Worm (Caenorhabditis elegans): ENCODE results near the gene F37A8.5.

The F37A8.5 gene

DNA sequence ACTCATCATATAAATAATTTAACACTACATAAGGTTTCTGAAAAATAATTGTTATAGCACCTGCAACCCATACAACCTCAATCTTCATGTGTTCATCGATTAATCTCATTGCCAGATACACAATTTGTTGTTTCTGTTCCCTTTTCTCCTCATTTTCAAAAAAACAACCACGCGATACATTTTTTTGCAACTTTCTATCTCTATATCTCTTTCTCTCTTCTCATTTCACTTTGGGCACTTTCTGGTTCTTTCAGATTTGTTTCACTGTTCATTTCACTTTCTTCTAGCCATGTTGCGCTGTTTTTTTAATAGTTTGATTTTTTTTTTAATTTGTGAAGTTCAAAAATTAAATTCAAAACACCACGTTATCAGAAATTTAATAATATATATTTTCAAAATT, 2.8 kb downstream of the F37A8.5 start (continued):
- TF ChIP-seq dmd-6 (GFP tag; IDR thresholded peaks at IDR 0.05) = peak; percentile 16; the same call in 1 of the 2 replicates
- no peak for TF ChIP-seq ceh-32 (tag; optimal IDR thresholded peaks at IDR 0.05; ENCODE audit: poor library complexity)
- no peak for TF ChIP-seq snpc-4 (tag; optimal IDR thresholded peaks at IDR 0.05)
- TF ChIP-seq lin-1 (GFP tag; IDR thresholded peaks at IDR 0.05) = no peak
- no peak for TF ChIP-seq vab-7 (GFP tag; IDR thresholded peaks at IDR 0.05)

DNA sequence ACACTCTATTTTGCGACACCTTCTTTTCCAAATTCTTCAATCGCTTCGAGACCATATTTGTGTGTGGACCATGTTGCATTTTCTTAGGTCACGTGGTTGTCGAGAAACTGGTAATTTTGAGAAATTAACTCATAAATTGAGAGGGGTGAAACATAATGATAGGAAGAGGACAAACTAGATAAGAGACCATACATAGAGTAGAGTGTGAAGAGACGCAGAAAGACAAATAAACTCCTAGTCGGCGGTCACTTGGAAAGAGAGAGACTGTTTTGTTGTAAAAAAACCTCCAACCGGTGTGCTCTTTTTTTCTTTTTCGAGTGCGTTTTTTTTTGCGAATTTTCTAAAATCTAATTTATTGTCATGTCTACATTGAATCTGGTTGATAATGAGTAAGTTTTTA, 3.6 kb downstream of the F37A8.5 start, which contains the start of gene R10E9.3:
R10E9.3 (plus strand) TSS at position 235 of the 400 bp plus-strand sequence.
- TF ChIP-seq attf-4 (tag; optimal IDR thresholded peaks at IDR 0.05) (no peak), duxl-1 (tag; optimal IDR thresholded peaks at IDR 0.05; ENCODE audit: poor library complexity) (no peak), Y105C5A.15 (GFP tag; IDR thresholded peaks at IDR 0.05) (no peak), dve-1 (tag; optimal IDR thresholded peaks at IDR 0.05; ENCODE audit: insufficient read depth) (peak; percentile 38), set-16 (GFP tag; IDR thresholded peaks at IDR 0.05) (no peak), aha-1 (tag) (peak; percentile 85), mdl-1 (tag; optimal IDR thresholded peaks at IDR 0.05) (peak in 1 of 2 experiments; percentile 30), madf-9 (GFP tag; conservative IDR thresholded peaks at IDR 0.05) (no peak), php-3 (GFP tag; IDR thresholded peaks at IDR 0.05) (peak; percentile 72), zip-2 (tag; optimal IDR thresholded peaks at IDR 0.05) (no peak), madf-5 (GFP tag; IDR thresholded peaks at IDR 0.05) (no peak), pqm-1 (tag; optimal IDR thresholded peaks at IDR 0.05) (peak; percentile 25), snpc-4 (tag; optimal IDR thresholded peaks at IDR 0.05) (no peak), ceh-28 (tag; optimal IDR thresholded peaks at IDR 0.05) (no peak), F26F4.8 (GFP tag; conservative IDR thresholded peaks at IDR 0.05) (no peak), mes-2 (tag; optimal IDR thresholded peaks at IDR 0.05; ENCODE audit: poor library complexity, severe bottlenecking) (peak; percentile 18), pha-4 (GFP tag; IDR thresholded peaks at IDR 0.05) (no peak), pha-4 (tag; optimal IDR thresholded peaks at IDR 0.05) (no peak), dmd-6 (GFP tag; IDR thresholded peaks at IDR 0.05) (peak; percentile 33; the same call in 1 of the 2 replicates), hlh-30 (tag; optimal IDR thresholded peaks at IDR 0.05; ENCODE audit: insufficient read depth) (peak; percentile 35), hlh-11 (tag; optimal IDR thresholded peaks at IDR 0.05) (peak; percentile 53), nhr-28 (tag; optimal IDR thresholded peaks at IDR 0.05) (peak; percentile 19), hif-1 (tag; optimal IDR thresholded peaks at IDR 0.05) (no peak), daf-16 (GFP tag; optimal IDR thresholded peaks at IDR 0.05) (no peak), daf-16 (tag; optimal IDR thresholded peaks at IDR 0.05) (peak; percentile 51)

DNA sequence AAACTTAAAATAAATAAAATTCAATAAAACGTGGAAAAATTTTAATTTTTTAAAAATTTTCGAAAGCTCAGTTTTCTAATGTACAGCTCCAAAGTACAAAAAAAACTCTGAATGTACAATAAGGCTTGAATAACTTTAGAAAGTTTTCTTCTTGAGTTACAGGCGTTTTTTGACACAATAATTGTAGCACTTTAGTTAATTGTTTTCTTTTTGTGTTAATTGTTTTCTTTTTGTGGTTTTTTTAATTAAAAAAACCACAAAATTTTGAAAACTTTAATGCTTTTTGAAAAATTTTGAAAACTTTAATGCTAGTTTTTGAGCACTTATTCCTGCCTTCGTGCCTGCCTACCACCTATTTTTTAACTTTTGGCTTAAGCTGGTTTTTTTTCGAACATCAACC, 7.8 kb downstream of the F37A8.5 start, which contains the start of gene R10E9.2:
R10E9.2 (minus strand) TSS at position 101 of the 400 bp plus-strand sequence.
- no peak for TF ChIP-seq skn-1 (tag; optimal IDR thresholded peaks at IDR 0.05)
- no peak for TF ChIP-seq fos-1 (tag; optimal IDR thresholded peaks at IDR 0.05)

DNA sequence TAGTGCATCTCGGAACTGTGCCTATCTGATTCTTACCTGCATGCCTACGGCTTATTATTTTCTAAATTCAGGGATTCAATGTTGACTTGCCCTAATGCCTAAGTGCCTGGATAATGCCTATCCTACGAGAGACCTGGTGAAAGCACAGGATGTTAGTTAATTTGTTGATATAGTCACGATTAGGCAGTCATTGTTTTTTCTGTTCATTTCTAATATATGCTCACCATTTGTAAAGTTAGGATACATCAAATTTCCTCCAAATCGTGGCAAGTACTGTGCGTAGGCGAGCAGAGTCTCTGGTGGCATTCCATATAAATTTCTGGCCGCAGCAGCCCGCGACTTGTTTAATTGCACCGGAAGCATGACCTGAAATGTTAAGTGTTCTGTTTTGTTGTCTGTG, 9.7 kb downstream of the F37A8.5 start:
- peak in 1 of 2 experiments; percentile 93 for TF ChIP-seq unc-62 (GFP tag; optimal IDR thresholded peaks at IDR 0.05 in 1 of 2)
- TF ChIP-seq unc-62 (tag; optimal IDR thresholded peaks at IDR 0.05) = no peak
- no peak for TF ChIP-seq hlh-11 (tag; optimal IDR thresholded peaks at IDR 0.05)

DNA sequence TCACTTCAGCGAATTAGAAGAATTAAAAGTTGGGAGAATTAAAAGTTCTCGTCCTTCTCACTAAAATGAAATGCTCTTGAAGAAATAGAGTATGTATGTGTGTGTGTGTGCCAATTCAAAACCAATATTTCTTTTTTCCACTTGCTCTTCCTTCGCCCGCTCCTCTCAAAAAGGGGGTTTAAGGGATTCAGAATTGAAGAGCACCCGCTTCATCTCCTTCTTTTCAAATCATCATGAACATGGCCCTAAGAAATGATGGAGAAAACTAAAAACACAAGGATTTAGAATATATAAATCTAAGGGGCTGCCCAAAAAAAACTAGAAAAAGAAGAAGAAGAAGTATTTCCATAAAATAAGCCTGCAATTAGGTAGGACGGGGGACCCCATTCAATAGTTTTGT, 12.7 kb downstream of the F37A8.5 start:
- TF ChIP-seq zip-11 (GFP tag; IDR thresholded peaks at IDR 0.05) = no peak
- TF ChIP-seq unc-62 (GFP tag; optimal IDR thresholded peaks at IDR 0.05 in 1 of 2) = peak in 1 of 2 experiments; percentile 91
- no peak for TF ChIP-seq unc-62 (tag; optimal IDR thresholded peaks at IDR 0.05)
